Fruit fly (Drosophila melanogaster) Kc167 (cell line): ENCODE results near the gene nerfin-1.
"Not testable (repeated sequence)": the region's sequence is repeated elsewhere in the genome, so short reads cannot be mapped to it uniquely, and the experiment has no call there.

Experiments used
- Myc ChIP-seq: fragments of >200 bp; optimal IDR thresholded peaks from 2 replicates; lab custom pipeline; 2017; ENCODE audit warnings: missing external identifiers
- Sin3A ChIP-seq: fragments of >200 bp; optimal IDR thresholded peaks from 2 replicates; lab custom pipeline; 2018; ENCODE audit warnings: missing external identifiers
- h ChIP-seq: fragments of >200 bp; optimal IDR thresholded peaks from 3 replicates; lab custom pipeline; 2018; ENCODE audit warnings: missing external identifiers
- insv ChIP-seq: fragments of >200 bp; optimal IDR thresholded peaks from 3 replicates; lab custom pipeline; 2018; ENCODE audit warnings: missing external identifiers
- psq ChIP-seq: fragments of >200 bp; optimal IDR thresholded peaks from 2 replicates; lab custom pipeline; 2017; ENCODE audit warnings: missing external identifiers
- ttk ChIP-seq: sonication (Bioruptor generic); optimal IDR thresholded peaks from 2 replicates; lab custom pipeline; 2017; ENCODE audit warnings: missing external identifiers

The nerfin-1 gene

DNA sequence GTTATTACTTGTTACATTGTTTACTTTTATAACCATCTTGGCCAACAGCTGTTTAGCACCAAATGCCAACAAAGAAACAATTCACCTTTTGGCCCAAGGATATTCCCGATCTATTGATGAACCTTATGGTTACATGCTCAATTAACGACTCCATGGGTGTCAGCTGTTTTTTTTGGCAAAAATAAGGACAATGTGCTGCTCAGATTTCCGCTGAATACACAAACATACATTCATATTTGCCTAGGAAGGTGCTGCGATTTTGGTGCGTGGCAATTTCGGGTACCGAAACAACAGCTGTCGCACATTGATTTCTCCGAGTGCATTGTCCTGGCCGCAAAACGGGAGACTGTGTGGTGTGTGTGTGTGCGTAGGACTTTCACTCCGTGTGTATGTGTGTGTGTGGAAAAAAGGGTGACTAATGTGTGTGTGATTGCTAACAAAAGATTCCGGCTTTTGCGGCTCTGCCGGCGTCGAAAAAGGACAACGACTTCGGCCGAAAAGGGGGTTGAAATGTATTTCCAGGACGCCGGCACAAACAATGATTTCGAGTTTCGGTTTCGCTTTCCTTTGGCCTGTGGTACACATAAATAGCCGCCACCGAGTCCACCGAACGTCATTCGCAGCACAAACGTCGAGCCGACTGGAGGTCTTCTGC is at the start of gene nerfin-1:
nerfin-1 (plus strand) TSS at position 605 of the 655 bp plus-strand sequence.
- no peak for TF ChIP-seq h (lab: Kevin White, UChicago)
- no peak for TF ChIP-seq Sin3A (lab: Kevin White, UChicago)
- TF ChIP-seq Myc (lab: Kevin White, UChicago): no peak
- no peak for TF ChIP-seq ttk
- no peak for TF ChIP-seq psq (lab: Kevin White, UChicago)
- TF ChIP-seq insv: no peak

dm6 chr3L:865096-865495 is 43.8 kb upstream of the nerfin-1 start, which contains the start of gene CG12502:
Gene CG12502 (plus strand): TSS chr3L:865396.
- TF ChIP-seq insv; psq (lab: Kevin White, UChicago); Sin3A (lab: Kevin White, UChicago): not testable (repeated sequence)

DNA sequence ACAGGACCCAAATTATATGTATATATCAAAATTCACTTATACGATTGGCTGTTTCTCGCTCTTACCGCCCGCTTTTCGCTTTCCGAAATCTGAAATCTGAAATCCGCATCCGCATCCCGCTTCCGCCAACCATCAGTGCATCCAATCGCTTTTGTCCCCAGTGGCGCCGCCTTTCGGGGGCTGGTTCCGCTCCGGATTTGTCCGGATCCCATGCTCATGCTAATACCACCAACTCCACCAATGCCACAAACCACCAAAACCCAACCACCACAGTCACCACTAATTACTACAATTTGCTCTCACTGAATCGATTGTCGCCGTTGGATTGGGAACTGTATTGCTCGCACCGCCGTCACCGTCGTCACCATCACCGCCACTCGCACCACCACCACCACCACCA is 40.1 kb upstream of the nerfin-1 start:
- TF ChIP-seq h (lab: Kevin White, UChicago) (no peak), insv (no peak), ttk (no peak), Myc (lab: Kevin White, UChicago) (no peak), Sin3A (lab: Kevin White, UChicago) (no peak), psq (lab: Kevin White, UChicago) (no peak)

- TF ChIP-seq psq (lab: Kevin White, UChicago) (no peak), Sin3A (lab: Kevin White, UChicago) (no peak), ttk (no peak)
These were observed 37.2 kb upstream of the nerfin-1 start, which contains the start of gene Usp10 for dm6 chr3L:871713-872112. Gene Usp10 (plus strand): TSS chr3L:871899.

DNA sequence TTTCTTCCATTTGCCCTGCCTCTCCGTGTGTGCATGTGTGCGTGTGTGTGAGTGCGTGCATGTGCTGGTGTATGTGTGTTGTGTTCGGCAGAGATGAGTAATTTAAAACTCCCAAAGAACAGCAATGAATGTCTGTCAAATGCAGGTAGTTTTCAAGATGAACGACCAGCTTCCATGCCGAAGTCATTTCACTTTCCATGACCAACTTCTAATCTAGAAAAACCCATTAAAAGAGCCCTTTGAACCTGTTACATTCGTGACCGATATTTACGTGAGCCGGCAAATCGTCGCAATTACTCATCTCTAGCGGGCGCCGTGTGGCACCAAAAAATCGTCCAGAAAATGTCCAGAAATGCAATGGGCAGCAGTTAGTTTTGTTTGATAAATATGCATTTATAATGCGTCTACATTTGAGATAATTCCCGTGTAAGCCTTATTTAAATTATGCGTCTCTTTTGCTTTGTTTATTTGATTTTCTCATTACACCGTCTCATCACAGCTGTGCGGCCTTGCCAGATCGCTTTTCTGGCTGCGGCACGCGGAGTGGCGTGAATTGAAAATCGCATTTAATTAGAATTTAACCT is 36.4 kb upstream of the nerfin-1 start:
- TF ChIP-seq insv (no peak), Myc (lab: Kevin White, UChicago) (no peak), Sin3A (lab: Kevin White, UChicago) (no peak)

- TF ChIP-seq psq (lab: Kevin White, UChicago) (no peak), Sin3A (lab: Kevin White, UChicago) (no peak), ttk (no peak), Myc (lab: Kevin White, UChicago) (no peak), insv (no peak), h (lab: Kevin White, UChicago) (no peak)
These were observed 33.4 kb upstream of the nerfin-1 start for dm6 chr3L:875416-876011.

DNA sequence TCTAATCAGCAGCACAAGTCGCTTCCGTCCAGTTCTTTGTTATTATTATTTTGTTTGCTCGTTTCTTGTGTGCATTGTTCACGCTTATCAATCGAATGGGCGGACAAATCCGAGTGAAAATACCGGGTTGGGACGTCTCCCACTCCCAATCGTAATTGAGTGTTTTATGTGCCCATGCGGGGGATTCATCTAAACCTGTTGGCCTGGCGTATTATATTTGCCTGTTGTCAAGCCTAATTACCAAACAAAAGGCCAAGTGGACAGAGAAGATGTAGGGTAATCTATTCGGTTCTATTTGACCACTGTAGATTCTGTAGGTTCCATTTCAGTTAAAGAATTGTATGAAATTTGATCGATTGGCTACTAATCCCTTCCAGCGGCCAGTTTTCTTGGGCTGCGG is 32.8 kb upstream of the nerfin-1 start:
- TF ChIP-seq Sin3A (lab: Kevin White, UChicago): no peak
- no peak for TF ChIP-seq Myc (lab: Kevin White, UChicago)
- no peak for TF ChIP-seq psq (lab: Kevin White, UChicago)
- no peak for TF ChIP-seq ttk
- no peak for TF ChIP-seq h (lab: Kevin White, UChicago)
- TF ChIP-seq insv: no peak

- TF ChIP-seq Sin3A (lab: Kevin White, UChicago): no peak
These were observed 32.3 kb upstream of the nerfin-1 start for dm6 chr3L:876656-877055.

- TF ChIP-seq insv (no peak), psq (lab: Kevin White, UChicago) (no peak), ttk (no peak), Sin3A (lab: Kevin White, UChicago) (no peak), Myc (lab: Kevin White, UChicago) (no peak), h (lab: Kevin White, UChicago) (no peak)
These were observed 28.1 kb upstream of the nerfin-1 start for dm6 chr3L:880851-881250.

DNA sequence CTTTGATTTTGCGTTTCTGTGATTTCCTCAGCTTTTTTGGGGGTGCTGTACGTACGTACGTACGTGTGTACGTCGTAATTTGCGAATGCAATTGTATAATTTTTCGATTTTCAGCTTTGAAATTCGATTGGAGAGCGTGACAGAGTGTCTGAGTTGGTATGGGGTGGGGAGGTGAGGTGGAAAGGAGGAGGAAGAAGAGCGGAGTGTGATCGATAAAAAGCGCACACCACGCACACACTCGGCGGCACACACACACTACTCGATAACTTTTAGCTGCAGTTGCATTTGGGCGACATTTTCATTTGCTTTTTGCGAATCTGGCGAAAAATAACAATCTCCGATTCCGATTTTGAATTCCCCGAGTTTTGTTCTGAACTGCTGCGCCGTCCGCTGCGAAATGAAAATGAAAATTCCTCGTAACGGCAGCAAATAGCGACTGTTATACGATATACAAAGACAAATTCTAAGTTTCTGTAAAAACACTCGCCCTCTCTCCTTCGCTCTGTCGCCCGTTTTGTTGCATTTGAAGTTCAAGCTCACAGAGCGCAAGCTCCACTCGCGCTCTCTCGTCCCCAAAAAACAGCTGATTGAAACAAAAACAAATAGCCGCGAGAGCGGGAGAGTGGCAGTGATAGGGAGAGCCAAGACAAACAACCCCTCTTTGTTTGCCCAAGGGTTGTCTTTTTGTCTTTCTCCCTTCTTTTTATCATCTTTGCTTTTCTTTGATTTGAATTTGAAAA is 27.2 kb upstream of the nerfin-1 start, which contains the start of gene CG13907:
CG13907 (minus strand) TSS at position 518 of the 740 bp plus-strand sequence.
- TF ChIP-seq h (lab: Kevin White, UChicago): no peak

DNA sequence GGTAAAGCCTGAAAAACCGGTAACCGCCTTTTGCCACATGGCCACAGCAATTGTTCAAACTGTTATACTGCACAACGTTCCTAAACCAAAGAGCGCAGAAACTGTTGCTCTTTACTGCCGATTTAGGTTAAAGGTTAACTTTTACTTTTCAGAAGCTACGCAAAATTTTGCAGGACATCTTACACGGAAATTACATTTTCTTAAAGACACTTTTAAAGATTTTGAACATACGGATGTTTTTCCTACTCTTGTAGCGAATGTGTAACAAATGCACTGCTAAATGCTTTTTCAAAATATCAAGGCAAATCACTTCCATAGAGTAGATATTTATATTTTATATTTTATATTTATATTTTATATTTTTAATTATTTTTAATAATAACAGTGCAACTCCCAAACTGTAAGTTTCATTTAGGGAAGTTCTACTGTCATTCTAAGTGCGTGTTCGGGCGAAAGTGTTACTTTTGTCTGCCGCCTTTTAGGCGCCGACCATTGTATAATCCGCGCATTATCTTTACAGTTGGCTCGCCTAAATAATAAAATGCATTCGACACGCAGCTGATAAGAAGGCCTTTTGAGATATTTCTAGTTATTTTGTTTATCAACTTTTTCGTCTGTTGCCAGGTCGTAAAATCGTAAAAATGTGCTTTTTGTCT is 26.5 kb upstream of the nerfin-1 start:
- TF ChIP-seq Myc (lab: Kevin White, UChicago): no peak
- no peak for TF ChIP-seq psq (lab: Kevin White, UChicago)
- TF ChIP-seq Sin3A (lab: Kevin White, UChicago): no peak
- no peak for TF ChIP-seq h (lab: Kevin White, UChicago)
- TF ChIP-seq insv: no peak
- no peak for TF ChIP-seq ttk

DNA sequence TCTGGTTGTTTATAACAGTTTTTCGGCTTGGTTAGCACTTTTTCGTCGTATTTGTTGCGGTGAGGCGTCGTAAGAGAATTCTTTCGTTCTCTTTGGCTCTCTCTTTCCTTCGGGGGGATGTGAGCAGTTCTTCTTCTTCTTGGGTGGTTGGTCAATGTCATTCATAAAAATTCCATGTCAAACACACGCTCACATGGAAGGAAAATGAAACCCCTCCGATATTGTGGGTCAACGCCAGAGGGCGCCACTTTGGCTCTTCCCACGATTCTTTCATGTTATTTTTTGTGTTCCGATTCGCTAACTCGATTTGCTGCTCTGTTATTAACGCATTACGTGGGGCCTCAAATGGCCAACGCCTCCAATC is 26.0 kb upstream of the nerfin-1 start:
- TF ChIP-seq Myc (lab: Kevin White, UChicago) (no peak), psq (lab: Kevin White, UChicago) (no peak), Sin3A (lab: Kevin White, UChicago) (no peak), insv (no peak), ttk (no peak), h (lab: Kevin White, UChicago) (no peak)
